Worm (Caenorhabditis elegans) whole organism, young adult: ENCODE results near the gene Y39B6A.30.
A peak's percentile ranks its signal among the peaks of the same experiment; 100 is the strongest.

Experiments
- B0035.1 ChIP-seq: sonication (generic microtip); optimal IDR thresholded peaks from 2 replicates; lab custom pipeline; 2016; ENCODE audit warnings: missing genetic modification characterization, mild to moderate bottlenecking, missing compliant biosample characterization, missing genotype, missing genetic modification reagents
- F22D6.2 ChIP-seq: sonication (generic microtip); optimal IDR thresholded peaks from 2 replicates; lab custom pipeline; 2016; ENCODE audit warnings: mild to moderate bottlenecking, missing genetic modification characterization, missing compliant biosample characterization
- K11D2.4 ChIP-seq: fragments of 200-800 bp; sonication (Bioruptor generic); IDR thresholded peaks from 2 replicates; pipeline ENCODE4 v1.3.6; 2022; ENCODE audit warnings: missing genetic modification reagents, missing genetic modification characterization, missing compliant biosample characterization
- K12H6.12 ChIP-seq: fragments of 200-800 bp; sonication (Bioruptor generic); optimal IDR thresholded peaks from 2 replicates; lab custom pipeline; 2018; ENCODE audit warnings: mild to moderate bottlenecking, missing genetic modification characterization, missing compliant biosample characterization
- Y79H2A.3 ChIP-seq: fragments of 200-800 bp; sonication (Bioruptor generic); conservative IDR thresholded peaks from 2 replicates; pipeline ENCODE4 v1.3.6; 2022; ENCODE audit warnings: missing genetic modification reagents, missing genetic modification characterization, missing compliant biosample characterization
- Y95B8A.8 ChIP-seq: fragments of 200-800 bp; sonication (Bioruptor generic); IDR thresholded peaks from 2 replicates; pipeline ENCODE4 v1.3.6; 2022; ENCODE audit warnings: missing genetic modification reagents, missing genetic modification characterization, missing compliant biosample characterization
- ZK185.1 ChIP-seq: sonication (generic microtip); optimal IDR thresholded peaks from 2 replicates; lab custom pipeline; 2016; ENCODE audit warnings: mild to moderate bottlenecking, missing genetic modification characterization, missing compliant biosample characterization; ENCODE audit not compliant: poor library complexity, severe bottlenecking
- atf-7 ChIP-seq: sonication (generic microtip); optimal IDR thresholded peaks from 2 replicates; lab custom pipeline; 2017; ENCODE audit warnings: mild to moderate bottlenecking, missing genetic modification characterization, missing compliant biosample characterization
- bed-1 ChIP-seq: fragments of 200-800 bp; sonication (Bioruptor generic); IDR thresholded peaks from 2 replicates; pipeline ENCODE4 v1.3.6; 2022; ENCODE audit warnings: missing genetic modification reagents, missing genetic modification characterization, missing compliant biosample characterization
- bed-2 ChIP-seq: fragments of 200-800 bp; sonication (Bioruptor generic); IDR thresholded peaks from 2 replicates; pipeline ENCODE4 v1.3.6; 2022; ENCODE audit warnings: missing genetic modification reagents, missing genetic modification characterization, missing compliant biosample characterization
- cebp-2 ChIP-seq: fragments of 200-800 bp; sonication (Bioruptor generic); IDR thresholded peaks from 2 replicates; pipeline ENCODE4 v1.3.6; 2022; ENCODE audit warnings: missing genetic modification characterization, missing compliant biosample characterization
- ceh-40 ChIP-seq: fragments of 200-800 bp; sonication (Bioruptor generic); IDR thresholded peaks from 2 replicates; pipeline ENCODE4 v1.3.6; 2022; ENCODE audit warnings: missing genetic modification characterization, missing compliant biosample characterization
- ceh-91 ChIP-seq: fragments of 200-800 bp; sonication (Bioruptor generic); IDR thresholded peaks from 2 replicates; pipeline ENCODE4 v1.3.6; 2022; ENCODE audit warnings: missing genetic modification reagents, missing genetic modification characterization, missing compliant biosample characterization
- dox-1 ChIP-seq: fragments of 200-800 bp; sonication (Bioruptor generic); IDR thresholded peaks from 2 replicates; pipeline ENCODE4 v1.3.6; 2022; ENCODE audit warnings: missing genetic modification reagents, missing genetic modification characterization, missing compliant biosample characterization
- egrh-3 ChIP-seq: fragments of 200-800 bp; sonication (Bioruptor generic); IDR thresholded peaks from 2 replicates; pipeline ENCODE4 v1.3.6; 2022; ENCODE audit warnings: missing genetic modification reagents, missing genetic modification characterization, missing compliant biosample characterization
- ekl-4 ChIP-seq: fragments of 200-800 bp; sonication (Bioruptor generic); IDR thresholded peaks from 2 replicates; pipeline ENCODE4 v1.3.6; 2022; ENCODE audit warnings: missing genetic modification reagents, missing genetic modification characterization, missing compliant biosample characterization
- hmg-20 ChIP-seq: fragments of 200-800 bp; sonication (Bioruptor generic); IDR thresholded peaks from 2 replicates; pipeline ENCODE4 v1.3.6; 2022; ENCODE audit warnings: missing genetic modification reagents, missing genetic modification characterization, missing compliant biosample characterization
- let-526 ChIP-seq: fragments of 200-800 bp; sonication (Bioruptor generic); IDR thresholded peaks from 2 replicates; pipeline ENCODE4 v1.3.6; 2022; ENCODE audit warnings: missing genetic modification reagents, missing genetic modification characterization, missing compliant biosample characterization
- let-607 ChIP-seq, 2 experiments: fragments of 200-800 bp in 1 of 2; sonication (Bioruptor generic) in 1 of 2; sonication (generic microtip) in 1 of 2; optimal IDR thresholded peaks; 2 replicates each; lab custom pipeline; 2016 to 2018; ENCODE audit warnings: mild to moderate bottlenecking in 2 of 2, missing compliant biosample characterization in 2 of 2, missing genetic modification characterization in 2 of 2, moderate library complexity in 2 of 2, missing genotype in 1 of 2
- lin-40 ChIP-seq: sonication (generic microtip); optimal IDR thresholded peaks from 2 replicates; lab custom pipeline; 2016; ENCODE audit warnings: missing genetic modification characterization, mild to moderate bottlenecking, missing compliant biosample characterization, missing genotype, missing genetic modification reagents
- lir-1 ChIP-seq: fragments of 200-800 bp; sonication (Bioruptor generic); conservative IDR thresholded peaks from 2 replicates; pipeline ENCODE4 v1.3.6; 2022; ENCODE audit warnings: missing genetic modification reagents, missing genetic modification characterization, missing compliant biosample characterization
- madf-6 ChIP-seq: fragments of 200-800 bp; sonication (Bioruptor generic); IDR thresholded peaks from 2 replicates; pipeline ENCODE4 v1.3.6; 2022; ENCODE audit warnings: missing genetic modification reagents, missing genetic modification characterization, missing compliant biosample characterization
- mcd-1 ChIP-seq: fragments of 200-800 bp; sonication (Bioruptor generic); IDR thresholded peaks from 2 replicates; pipeline ENCODE4 v1.3.6; 2022; ENCODE audit warnings: missing genetic modification reagents, missing genetic modification characterization, missing compliant biosample characterization
- mel-28 ChIP-seq: sonication (generic microtip); optimal IDR thresholded peaks from 2 replicates; lab custom pipeline; 2016; ENCODE audit warnings: borderline replicate concordance, mild to moderate bottlenecking, missing genetic modification characterization, missing compliant biosample characterization
- nfyb-1 ChIP-seq: fragments of 200-800 bp; sonication (Bioruptor generic); IDR thresholded peaks from 2 replicates; pipeline ENCODE4 v1.3.6; 2022; ENCODE audit warnings: missing genetic modification reagents, missing genetic modification characterization, missing compliant biosample characterization
- nhr-179 ChIP-seq: sonication (generic microtip); optimal IDR thresholded peaks from 2 replicates; lab custom pipeline; 2016; ENCODE audit warnings: mild to moderate bottlenecking, missing genetic modification characterization, missing compliant biosample characterization
- nhr-27 ChIP-seq: fragments of 200-800 bp; sonication (Bioruptor generic); optimal IDR thresholded peaks from 2 replicates; lab custom pipeline; 2018; ENCODE audit warnings: mild to moderate bottlenecking, missing genetic modification characterization, moderate library complexity, missing compliant biosample characterization
- pbrm-1 ChIP-seq: fragments of 200-800 bp; sonication (Bioruptor generic); IDR thresholded peaks from 2 replicates; pipeline ENCODE4 v1.3.6; 2022; ENCODE audit warnings: missing genetic modification reagents, missing genetic modification characterization, missing compliant biosample characterization
- pha-4 ChIP-seq: fragments of 150-350 bp; sonication (generic microtip); optimal IDR thresholded peaks from 2 replicates; lab custom pipeline; 2014; ENCODE audit warnings: missing biosample characterization, missing genetic modification reagents, missing genetic modification characterization
- rcor-1 ChIP-seq: fragments of 200-800 bp; sonication (Bioruptor generic); IDR thresholded peaks from 2 replicates; pipeline ENCODE4 v1.3.6; 2022; ENCODE audit warnings: missing genetic modification reagents, missing genetic modification characterization, missing compliant biosample characterization
- repo-1 ChIP-seq: sonication (generic microtip); optimal IDR thresholded peaks from 2 replicates; lab custom pipeline; 2017; ENCODE audit warnings: mild to moderate bottlenecking, missing genetic modification characterization, missing compliant biosample characterization
- rpc-1 ChIP-seq, 2 experiments: fragments of 150-350 bp in 1 of 2; sonication (generic microtip) in 1 of 2; optimal IDR thresholded peaks; 2 replicates each; lab custom pipeline; 2014 to 2018; ENCODE audit warnings: missing biosample characterization in 1 of 2, missing genetic modification characterization in 1 of 2, missing genetic modification reagents in 1 of 2, missing genotype in 1 of 2
- sdz-38 ChIP-seq: sonication (generic microtip); optimal IDR thresholded peaks from 2 replicates; lab custom pipeline; 2016; ENCODE audit warnings: missing genotype, missing genetic modification characterization, missing compliant biosample characterization
- sptf-2 ChIP-seq: fragments of 200-800 bp; sonication (Bioruptor generic); optimal IDR thresholded peaks from 2 replicates; lab custom pipeline; 2018; ENCODE audit warnings: mild to moderate bottlenecking, missing genetic modification characterization, missing compliant biosample characterization
- tbx-9 ChIP-seq: sonication (generic microtip); optimal IDR thresholded peaks from 2 replicates; lab custom pipeline; 2016; ENCODE audit warnings: borderline replicate concordance, missing genetic modification characterization, inconsistent platforms, missing compliant biosample characterization
- tlf-1 ChIP-seq: fragments of 200-800 bp; sonication (Bioruptor generic); optimal IDR thresholded peaks from 2 replicates; lab custom pipeline; 2018; ENCODE audit warnings: mild to moderate bottlenecking, missing genetic modification characterization, missing compliant biosample characterization
- xnd-1 ChIP-seq: sonication (generic microtip); optimal IDR thresholded peaks from 2 replicates; lab custom pipeline; 2016; ENCODE audit warnings: missing genotype, missing genetic modification reagents, missing genetic modification characterization, missing compliant biosample characterization
- zim-3 ChIP-seq: sonication (generic microtip); optimal IDR thresholded peaks from 2 replicates; lab custom pipeline; 2017; ENCODE audit warnings: mild to moderate bottlenecking, missing genetic modification characterization, moderate library complexity, missing compliant biosample characterization

The Y39B6A.30 gene

ce11 chrV:18980980-18981529, 33.3 kb upstream of the Y39B6A.30 start, which contains the start of the genes mrps-35 and sws-1 (continued):
- no peak for TF ChIP-seq nhr-27
- TF ChIP-seq K11D2.4 (GFP tag; lab: Robert Waterston, UW) = 0 out of 2 replicates have a peak, but pooled peaks have one; percentile 48
- no peak for TF ChIP-seq ekl-4
- peak; percentile 71 for TF ChIP-seq madf-6 (GFP tag; lab: Robert Waterston, UW)
- TF ChIP-seq rcor-1 (GFP tag; lab: Robert Waterston, UW) = peak; percentile 66
- TF ChIP-seq tlf-1 (GFP tag; lab: Kevin White, UChicago) = peak; percentile 22
- TF ChIP-seq ceh-91 (GFP tag; lab: Robert Waterston, UW) = peak; percentile 14; the same call in 1 of the 2 replicates
- TF ChIP-seq cebp-2 (GFP tag; lab: Robert Waterston, UW) = 0 out of 2 replicates have a peak, but pooled peaks have one; percentile 49
- TF ChIP-seq egrh-3 (GFP tag; lab: Robert Waterston, UW) = peak; percentile 28; the same call in 1 of the 2 replicates
- peak; percentile 74 for TF ChIP-seq mcd-1 (GFP tag; lab: Robert Waterston, UW)
- no peak for TF ChIP-seq lin-40
- TF ChIP-seq pbrm-1 = peak; percentile 61; the same call in 1 of the 2 replicates
- TF ChIP-seq nfyb-1 (GFP tag; lab: Robert Waterston, UW) = 0 out of 2 replicates have a peak, but pooled peaks have one; percentile 54
- TF ChIP-seq mel-28 (tag; lab: Kevin White, UChicago) = no peak
- TF ChIP-seq lir-1 = peak; percentile 20; the same call in 1 of the 2 replicates
- TF ChIP-seq hmg-20 = no peak
- peak; percentile 78; the same call in 1 of the 2 replicates for TF ChIP-seq bed-2 (GFP tag; lab: Robert Waterston, UW)
- 0 out of 2 replicates have a peak, but pooled peaks have one; percentile 45 for TF ChIP-seq let-526 (GFP tag; lab: Robert Waterston, UW)
- TF ChIP-seq Y79H2A.3 = no peak
- TF ChIP-seq nhr-179 = no peak
- peak; percentile 89 for TF ChIP-seq K12H6.12

ce11 chrV:18981736-18982135, 32.6 kb upstream of the Y39B6A.30 start:
- TF ChIP-seq Y95B8A.8 (no peak), pha-4 (tag; lab: Kevin White, UChicago) (no peak), let-607 (tag; optimal IDR thresholded peaks at IDR 0.05; lab: Kevin White, UChicago) (no peak), madf-6 (GFP tag; lab: Robert Waterston, UW) (no peak), zim-3 (tag; lab: Kevin White, UChicago) (no peak), sptf-2 (GFP tag; lab: Kevin White, UChicago) (no peak), ceh-40 (no peak), tlf-1 (GFP tag; lab: Kevin White, UChicago) (no peak), dox-1 (GFP tag; lab: Robert Waterston, UW) (no peak), B0035.1 (no peak), atf-7 (tag; lab: Kevin White, UChicago) (no peak), tbx-9 (tag; lab: Kevin White, UChicago) (no peak), repo-1 (tag; lab: Kevin White, UChicago) (no peak), hmg-20 (no peak), rpc-1 (optimal IDR thresholded peaks at IDR 0.05; lab: Kevin White, UChicago) (no peak), rpc-1 (tag; optimal IDR thresholded peaks at IDR 0.05; lab: Kevin White, UChicago) (no peak), xnd-1 (tag; lab: Kevin White, UChicago) (no peak), F22D6.2 (tag; lab: Kevin White, UChicago) (no peak), bed-1 (GFP tag; lab: Robert Waterston, UW) (no peak), ZK185.1 (tag; lab: Kevin White, UChicago) (no peak), sdz-38 (tag; lab: Kevin White, UChicago) (no peak)
- TF ChIP-seq, all 124 proteins: peak for 0
